Worm (Caenorhabditis elegans): Measurements from ENCODE around the gene ubh-2.

ce11 chrV:6518225-6518396 lies 8.5 kb upstream of the ubh-2 start, which contains the start of gene F46E10.3:
- TF ChIP-seq nhr-28 (tag; optimal IDR thresholded peaks at IDR 0.05) (no peak), unc-62 (GFP tag; optimal IDR thresholded peaks at IDR 0.05 in 1 of 2) (no peak), unc-62 (tag; optimal IDR thresholded peaks at IDR 0.05) (no peak), ceh-32 (tag; optimal IDR thresholded peaks at IDR 0.05; ENCODE audit: poor library complexity) (no peak), pqm-1 (tag; optimal IDR thresholded peaks at IDR 0.05) (no peak), lin-1 (GFP tag; IDR thresholded peaks at IDR 0.05) (no peak), F49E8.2 (tag; optimal IDR thresholded peaks at IDR 0.05; ENCODE audit: borderline replicate concordance) (no peak), ces-1 (GFP tag; optimal IDR thresholded peaks at IDR 0.05) (no peak), nhr-237 (tag; optimal IDR thresholded peaks at IDR 0.05) (no peak), ztf-11 (tag; optimal IDR thresholded peaks at IDR 0.05) (no peak), ctbp-1 (GFP tag; IDR thresholded peaks at IDR 0.05) (no peak), mes-2 (tag; optimal IDR thresholded peaks at IDR 0.05; ENCODE audit: poor library complexity, severe bottlenecking) (no peak), snpc-1.2 (GFP tag; IDR thresholded peaks at IDR 0.05) (no peak), ceh-62 (tag; optimal IDR thresholded peaks at IDR 0.05) (no peak), lin-13 (GFP tag; optimal IDR thresholded peaks at IDR 0.05) (no peak)
